Worm (Caenorhabditis elegans): ENCODE measurements around the gene attf-2.

Gene attf-2

DNA sequence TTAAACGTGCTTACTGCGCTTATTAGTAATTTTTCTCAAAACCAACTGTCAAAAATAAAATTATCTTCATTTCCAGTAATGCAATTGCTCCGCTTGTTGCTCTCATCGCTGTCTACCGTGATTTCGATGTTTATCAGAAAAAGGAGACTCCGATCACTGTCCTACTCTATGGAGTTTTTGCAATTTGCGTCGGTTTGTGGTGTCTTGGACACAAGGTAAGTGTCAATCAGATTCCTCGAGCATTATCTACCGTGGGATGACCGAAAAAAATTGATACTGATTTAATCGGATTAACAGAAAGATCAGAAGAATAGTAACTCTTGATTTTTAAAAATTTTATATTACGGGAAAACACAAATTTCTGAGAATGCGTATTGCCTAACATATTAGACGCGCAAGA lies 8.6 kb downstream of the attf-2 start:
- no peak for TF ChIP-seq scrt-1 (GFP tag; IDR thresholded peaks at IDR 0.05)
- no peak for TF ChIP-seq tra-4 (tag; optimal IDR thresholded peaks at IDR 0.05)
- TF ChIP-seq ceh-36 (tag; optimal IDR thresholded peaks at IDR 0.05) = no peak
- no peak for TF ChIP-seq hnd-1 (tag; optimal IDR thresholded peaks at IDR 0.05)
- no peak for TF ChIP-seq hmg-4 (GFP tag; optimal IDR thresholded peaks at IDR 0.05)
- TF ChIP-seq tbx-11 (GFP tag; IDR thresholded peaks at IDR 0.05) = no peak
- no peak for TF ChIP-seq aly-1 (tag; optimal IDR thresholded peaks at IDR 0.05)
- TF ChIP-seq B0310.2 (tag; optimal IDR thresholded peaks at IDR 0.05) = no peak
- no peak for TF ChIP-seq sea-1 (GFP tag; conservative IDR thresholded peaks at IDR 0.05)
- TF ChIP-seq hmbx-1 (tag; optimal IDR thresholded peaks at IDR 0.05) = no peak
- no peak for TF ChIP-seq tbx-37 (GFP tag; conservative IDR thresholded peaks at IDR 0.05)
- no peak for TF ChIP-seq F13C5.2 (tag; optimal IDR thresholded peaks at IDR 0.05)
- TF ChIP-seq ets-7 (tag; optimal IDR thresholded peaks at IDR 0.05) = no peak
- no peak for TF ChIP-seq pes-1 (GFP tag; IDR thresholded peaks at IDR 0.05)
- no peak for TF ChIP-seq flt-1 (GFP tag; IDR thresholded peaks at IDR 0.05)
- no peak for TF ChIP-seq ama-1 (optimal IDR thresholded peaks at IDR 0.05)
- no peak for TF ChIP-seq ceh-13 (GFP tag; optimal IDR thresholded peaks at IDR 0.05)

DNA sequence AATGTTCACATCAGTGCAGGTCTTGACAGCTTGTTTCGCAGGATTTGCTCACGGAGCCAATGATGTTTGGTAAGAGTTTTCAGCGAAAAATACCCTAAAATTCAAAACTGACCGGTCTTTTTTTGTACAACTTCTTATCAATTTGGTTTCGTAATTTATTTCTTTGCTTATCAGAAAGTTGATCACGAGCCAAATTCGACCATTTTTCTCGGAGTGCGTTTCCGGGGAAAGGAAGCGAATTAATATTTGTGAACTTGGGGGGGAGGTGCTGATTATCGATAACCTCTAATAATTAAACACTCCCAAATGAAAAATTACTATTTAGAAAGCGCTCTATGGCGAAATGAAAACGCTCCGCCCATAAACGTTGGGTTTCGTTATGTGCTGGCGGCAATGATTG lies 9.3 kb downstream of the attf-2 start:
- TF ChIP-seq B0310.2 (tag; optimal IDR thresholded peaks at IDR 0.05) (no peak), tbx-11 (GFP tag; IDR thresholded peaks at IDR 0.05) (no peak), hmbx-1 (tag; optimal IDR thresholded peaks at IDR 0.05) (no peak), pes-1 (GFP tag; IDR thresholded peaks at IDR 0.05) (no peak), hmg-4 (GFP tag; optimal IDR thresholded peaks at IDR 0.05) (no peak), ama-1 (optimal IDR thresholded peaks at IDR 0.05) (no peak), tra-4 (tag; optimal IDR thresholded peaks at IDR 0.05) (no peak), ceh-36 (tag; optimal IDR thresholded peaks at IDR 0.05) (no peak), flt-1 (GFP tag; IDR thresholded peaks at IDR 0.05) (no peak), F13C5.2 (tag; optimal IDR thresholded peaks at IDR 0.05) (no peak), ets-7 (tag; optimal IDR thresholded peaks at IDR 0.05) (no peak), sea-1 (GFP tag; conservative IDR thresholded peaks at IDR 0.05) (no peak), tbx-37 (GFP tag; conservative IDR thresholded peaks at IDR 0.05) (no peak), aly-1 (tag; optimal IDR thresholded peaks at IDR 0.05) (no peak), scrt-1 (GFP tag; IDR thresholded peaks at IDR 0.05) (no peak), hnd-1 (tag; optimal IDR thresholded peaks at IDR 0.05) (no peak)

ce11 chrV:7184549-7184948 lies 11.4 kb downstream of the attf-2 start, which contains the start of gene pitr-5:
pitr-5 (plus strand) TSS chrV:7184849.
- TF ChIP-seq scrt-1 (GFP tag; IDR thresholded peaks at IDR 0.05) = no peak
- no peak for TF ChIP-seq hnd-1 (tag; optimal IDR thresholded peaks at IDR 0.05)
- no peak for TF ChIP-seq tbx-11 (GFP tag; IDR thresholded peaks at IDR 0.05)
- TF ChIP-seq pes-1 (GFP tag; IDR thresholded peaks at IDR 0.05) = no peak
- no peak for TF ChIP-seq tra-4 (tag; optimal IDR thresholded peaks at IDR 0.05)
- no peak for TF ChIP-seq B0310.2 (tag; optimal IDR thresholded peaks at IDR 0.05)
- no peak for TF ChIP-seq ets-7 (tag; optimal IDR thresholded peaks at IDR 0.05)
- TF ChIP-seq ceh-36 (tag; optimal IDR thresholded peaks at IDR 0.05) = no peak
- no peak for TF ChIP-seq flt-1 (GFP tag; IDR thresholded peaks at IDR 0.05)
- no peak for TF ChIP-seq ama-1 (optimal IDR thresholded peaks at IDR 0.05)
- TF ChIP-seq tbx-37 (GFP tag; conservative IDR thresholded peaks at IDR 0.05) = no peak
- TF ChIP-seq hmg-4 (GFP tag; optimal IDR thresholded peaks at IDR 0.05) = no peak
- no peak for TF ChIP-seq F13C5.2 (tag; optimal IDR thresholded peaks at IDR 0.05)
- TF ChIP-seq hmbx-1 (tag; optimal IDR thresholded peaks at IDR 0.05) = no peak

ce11 chrV:7178843-7179242 lies 17.1 kb downstream of the attf-2 start, which contains the start of gene cpsf-2:
cpsf-2 (plus strand) TSS chrV:7179172.
- TF ChIP-seq tra-4 (tag; optimal IDR thresholded peaks at IDR 0.05) (no peak), B0310.2 (tag; optimal IDR thresholded peaks at IDR 0.05) (no peak), sea-1 (GFP tag; conservative IDR thresholded peaks at IDR 0.05) (no peak), scrt-1 (GFP tag; IDR thresholded peaks at IDR 0.05) (no peak), ceh-36 (tag; optimal IDR thresholded peaks at IDR 0.05) (no peak), pes-1 (GFP tag; IDR thresholded peaks at IDR 0.05) (no peak)

- no peak for TF ChIP-seq ets-7 (tag; optimal IDR thresholded peaks at IDR 0.05)
- TF ChIP-seq sea-1 (GFP tag; conservative IDR thresholded peaks at IDR 0.05) = no peak
- no peak for TF ChIP-seq ceh-13 (GFP tag; optimal IDR thresholded peaks at IDR 0.05)
- TF ChIP-seq pes-1 (GFP tag; IDR thresholded peaks at IDR 0.05) = no peak
- TF ChIP-seq ama-1 (optimal IDR thresholded peaks at IDR 0.05) = no peak
- no peak for TF ChIP-seq hnd-1 (tag; optimal IDR thresholded peaks at IDR 0.05)
- no peak for TF ChIP-seq tra-4 (tag; optimal IDR thresholded peaks at IDR 0.05)
- no peak for TF ChIP-seq flt-1 (GFP tag; IDR thresholded peaks at IDR 0.05)
- TF ChIP-seq tbx-11 (GFP tag; IDR thresholded peaks at IDR 0.05) = no peak
- no peak for TF ChIP-seq ceh-36 (tag; optimal IDR thresholded peaks at IDR 0.05)
- no peak for TF ChIP-seq scrt-1 (GFP tag; IDR thresholded peaks at IDR 0.05)
- TF ChIP-seq hmg-4 (GFP tag; optimal IDR thresholded peaks at IDR 0.05) = no peak
- TF ChIP-seq hmbx-1 (tag; optimal IDR thresholded peaks at IDR 0.05) = no peak
- TF ChIP-seq B0310.2 (tag; optimal IDR thresholded peaks at IDR 0.05) = no peak
- no peak for TF ChIP-seq aly-1 (tag; optimal IDR thresholded peaks at IDR 0.05)
- no peak for TF ChIP-seq tbx-37 (GFP tag; conservative IDR thresholded peaks at IDR 0.05)
- TF ChIP-seq F13C5.2 (tag; optimal IDR thresholded peaks at IDR 0.05) = no peak
Measured at ce11 chrV:7175201-7175600, 20.7 kb downstream of the attf-2 start, which contains the start of gene lgc-39. lgc-39 (plus strand) TSS chrV:7175501.

DNA sequence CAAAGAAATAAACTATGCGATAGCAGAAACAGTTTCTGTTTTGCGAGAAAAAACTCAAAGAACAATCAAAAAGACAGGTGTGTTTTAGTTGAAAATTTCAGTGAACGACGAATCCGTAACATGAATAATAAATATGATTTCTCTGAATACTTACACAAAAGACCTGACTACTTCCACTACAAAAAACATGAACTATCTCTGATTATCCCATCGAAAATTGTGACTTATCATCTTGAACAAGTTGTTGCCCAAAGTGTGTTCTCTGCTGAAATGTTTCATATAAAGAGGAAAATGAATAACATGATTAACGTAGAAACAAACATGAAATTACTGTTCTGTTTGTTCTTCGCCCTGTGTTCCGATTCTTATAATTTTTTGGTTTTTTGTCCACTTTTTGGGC lies 29.2 kb downstream of the attf-2 start, which contains the start of gene ugt-36:
ugt-36 (plus strand) TSS at position 301 of the 400 bp plus-strand sequence.
- TF ChIP-seq ets-7 (tag; optimal IDR thresholded peaks at IDR 0.05) (no peak), pes-1 (GFP tag; IDR thresholded peaks at IDR 0.05) (no peak), tbx-37 (GFP tag; conservative IDR thresholded peaks at IDR 0.05) (no peak), tbx-11 (GFP tag; IDR thresholded peaks at IDR 0.05) (no peak), hnd-1 (tag; optimal IDR thresholded peaks at IDR 0.05) (no peak), aly-1 (tag; optimal IDR thresholded peaks at IDR 0.05) (no peak), flt-1 (GFP tag; IDR thresholded peaks at IDR 0.05) (no peak), ceh-13 (GFP tag; optimal IDR thresholded peaks at IDR 0.05) (no peak), tra-4 (tag; optimal IDR thresholded peaks at IDR 0.05) (no peak), ama-1 (optimal IDR thresholded peaks at IDR 0.05) (no peak), hmg-4 (GFP tag; optimal IDR thresholded peaks at IDR 0.05) (no peak), ceh-36 (tag; optimal IDR thresholded peaks at IDR 0.05) (no peak), F13C5.2 (tag; optimal IDR thresholded peaks at IDR 0.05) (no peak), B0310.2 (tag; optimal IDR thresholded peaks at IDR 0.05) (no peak), sea-1 (GFP tag; conservative IDR thresholded peaks at IDR 0.05) (no peak), scrt-1 (GFP tag; IDR thresholded peaks at IDR 0.05) (no peak)

- TF ChIP-seq ceh-36 (tag; optimal IDR thresholded peaks at IDR 0.05) (no peak), ceh-13 (GFP tag; optimal IDR thresholded peaks at IDR 0.05) (no peak), ets-7 (tag; optimal IDR thresholded peaks at IDR 0.05) (no peak), scrt-1 (GFP tag; IDR thresholded peaks at IDR 0.05) (no peak), tbx-37 (GFP tag; conservative IDR thresholded peaks at IDR 0.05) (no peak), hnd-1 (tag; optimal IDR thresholded peaks at IDR 0.05) (no peak), flt-1 (GFP tag; IDR thresholded peaks at IDR 0.05) (no peak), ama-1 (optimal IDR thresholded peaks at IDR 0.05) (no peak), sea-1 (GFP tag; conservative IDR thresholded peaks at IDR 0.05) (no peak), tra-4 (tag; optimal IDR thresholded peaks at IDR 0.05) (no peak), pes-1 (GFP tag; IDR thresholded peaks at IDR 0.05) (no peak), aly-1 (tag; optimal IDR thresholded peaks at IDR 0.05) (no peak), tbx-11 (GFP tag; IDR thresholded peaks at IDR 0.05) (no peak), B0310.2 (tag; optimal IDR thresholded peaks at IDR 0.05) (no peak)
Measured at ce11 chrV:7164210-7164609, 31.7 kb downstream of the attf-2 start, which contains the start of gene srh-83. srh-83 (plus strand) TSS chrV:7164510.

Measured in whole organism, early embryonic.